Fruit fly (Drosophila melanogaster): ENCODE measurements around the gene nau.

The nau gene

DNA sequence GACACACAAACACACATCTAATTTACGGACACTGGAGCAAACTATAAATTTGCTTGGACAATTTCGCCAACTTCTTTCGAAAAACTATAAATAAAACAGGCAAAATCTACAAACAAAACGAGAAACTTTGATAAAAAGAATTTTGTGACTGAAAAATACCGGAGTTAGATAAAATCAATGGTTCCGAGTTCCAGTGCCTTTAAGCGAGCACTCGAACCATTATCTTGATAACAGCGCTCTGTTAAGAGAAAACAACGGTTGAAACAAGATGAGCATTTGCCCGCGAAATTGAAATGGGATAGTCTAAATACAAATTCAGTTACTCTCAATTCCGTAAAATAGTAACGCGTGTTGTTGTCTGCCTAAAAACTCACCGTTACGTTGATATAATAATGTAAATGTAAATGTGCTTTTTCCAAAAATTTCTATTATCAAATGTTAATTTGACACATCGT, 23.6 kb downstream of the nau start, which contains the start of gene CG10254 (continued):
- no peak for TF ChIP-seq Sry-δ (GFP tag; optimal IDR thresholded peaks at IDR 0.05)
- TF ChIP-seq wor (GFP tag; IDR thresholded peaks at IDR 0.05): no peak
- no peak for TF ChIP-seq CG13424 (tag; optimal IDR thresholded peaks at IDR 0.05)
- TF ChIP-seq Adf1 (GFP tag; IDR thresholded peaks at IDR 0.05): no peak
- TF ChIP-seq CG10366 (GFP tag; IDR thresholded peaks at IDR 0.05): no peak
- no peak for TF ChIP-seq D19A (tag; optimal IDR thresholded peaks at IDR 0.05)
- TF ChIP-seq CG8359 (GFP tag; optimal IDR thresholded peaks at IDR 0.05; ENCODE audit: borderline replicate concordance): no peak
- TF ChIP-seq HmgZ (tag; optimal IDR thresholded peaks at IDR 0.05): peak; percentile 25
- no peak for TF ChIP-seq Meics (GFP tag; optimal IDR thresholded peaks at IDR 0.05)
- TF ChIP-seq Stat92E (GFP tag; optimal IDR thresholded peaks at IDR 0.05): no peak
- TF ChIP-seq hbn (GFP tag; IDR thresholded peaks at IDR 0.05; ENCODE audit: partially characterized antibody): no peak
- no peak for TF ChIP-seq CG4707 (GFP tag; optimal IDR thresholded peaks at IDR 0.05)
- TF ChIP-seq CG10654 (GFP tag; optimal IDR thresholded peaks at IDR 0.05): no peak
- TF ChIP-seq CG34224 (GFP tag; IDR thresholded peaks at IDR 0.05; ENCODE audit: partially characterized antibody): no peak
- peak; percentile 38 for TF ChIP-seq stwl (tag; optimal IDR thresholded peaks at IDR 0.05)
- TF ChIP-seq bab2 (GFP tag; optimal IDR thresholded peaks at IDR 0.05): no peak
- no peak for TF ChIP-seq CG32532 (GFP tag; IDR thresholded peaks at IDR 0.05)
- no peak for TF ChIP-seq CG7786 (GFP tag; optimal IDR thresholded peaks at IDR 0.05)
- TF ChIP-seq ab (GFP tag; optimal IDR thresholded peaks at IDR 0.05): no peak
- TF ChIP-seq dysf (GFP tag; IDR thresholded peaks at IDR 0.05): no peak
- TF ChIP-seq gcm (GFP tag; optimal IDR thresholded peaks at IDR 0.05): no peak
- TF ChIP-seq CG12219 (GFP tag; optimal IDR thresholded peaks at IDR 0.05): no peak
- no peak for TF ChIP-seq dmrt99B (tag; optimal IDR thresholded peaks at IDR 0.05)
- TF ChIP-seq al (GFP tag; IDR thresholded peaks at IDR 0.05): no peak
- no peak for TF ChIP-seq ATbp (GFP tag; optimal IDR thresholded peaks at IDR 0.05)
- no peak for TF ChIP-seq CG11504 (tag; optimal IDR thresholded peaks at IDR 0.05)
- no peak for TF ChIP-seq CG8281 (tag; optimal IDR thresholded peaks at IDR 0.05)
- TF ChIP-seq Fer1 (GFP tag; optimal IDR thresholded peaks at IDR 0.05): no peak
- TF ChIP-seq CG2889 (GFP tag; IDR thresholded peaks at IDR 0.05): no peak
- TF ChIP-seq Camta (GFP tag; optimal IDR thresholded peaks at IDR 0.05): no peak
- no peak for TF ChIP-seq CG32772 (GFP tag; IDR thresholded peaks at IDR 0.05)
- TF ChIP-seq inv (GFP tag; IDR thresholded peaks at IDR 0.05; ENCODE audit: partially characterized antibody): no peak
- no peak for TF ChIP-seq oc (tag; optimal IDR thresholded peaks at IDR 0.05)
- TF ChIP-seq CG1233 (GFP tag; optimal IDR thresholded peaks at IDR 0.05): no peak
- no peak for TF ChIP-seq Spps (tag; optimal IDR thresholded peaks at IDR 0.05)
- no peak for TF ChIP-seq en (GFP tag; optimal IDR thresholded peaks at IDR 0.05)
- no peak for TF ChIP-seq Ravus (GFP tag; IDR thresholded peaks at IDR 0.05)
- TF ChIP-seq br (optimal IDR thresholded peaks at IDR 0.05): no peak
- TF ChIP-seq chinmo (GFP tag; IDR thresholded peaks at IDR 0.05; ENCODE audit: partially characterized antibody): peak; percentile 38; the same call in 1 of the 4 replicates
- TF ChIP-seq Xbp1 (GFP tag; optimal IDR thresholded peaks at IDR 0.05): no peak
- no peak for TF ChIP-seq nerfin-1 (tag; optimal IDR thresholded peaks at IDR 0.05)
- TF ChIP-seq CG14050 (GFP tag; IDR thresholded peaks at IDR 0.05): no peak
- no peak for TF ChIP-seq Vsx1 (GFP tag; optimal IDR thresholded peaks at IDR 0.05)
- no peak for TF ChIP-seq GATAe (GFP tag; conservative IDR thresholded peaks at IDR 0.05)
- no peak for TF ChIP-seq CG2712 (tag; optimal IDR thresholded peaks at IDR 0.05)
- TF ChIP-seq Sox102F (GFP tag; optimal IDR thresholded peaks at IDR 0.05): no peak
- no peak for TF ChIP-seq unc-4 (GFP tag; IDR thresholded peaks at IDR 0.05; ENCODE audit: partially characterized antibody)
- no peak for TF ChIP-seq CG2202 (tag; optimal IDR thresholded peaks at IDR 0.05)
- TF ChIP-seq kah (GFP tag; optimal IDR thresholded peaks at IDR 0.05): no peak
- TF ChIP-seq jigr1 (GFP tag; IDR thresholded peaks at IDR 0.05): no peak
- no peak for TF ChIP-seq vnd (GFP tag; IDR thresholded peaks at IDR 0.05; ENCODE audit: partially characterized antibody)
